Worm (Caenorhabditis elegans) whole organism, L3 larva: ENCODE results near the gene let-756.

ENCODE experiments used
- R02D3.7 ChIP-seq: fragments of 150-350 bp; optimal IDR thresholded peaks from 2 replicates; lab custom pipeline; 2014; ENCODE audit warnings: missing biosample characterization, missing genetic modification characterization
- ZK546.5 ChIP-seq: sonication (generic microtip); optimal IDR thresholded peaks from 2 replicates; lab custom pipeline; 2017; ENCODE audit warnings: missing biosample characterization, missing genetic modification characterization
- aly-2 ChIP-seq: fragments of 150-350 bp; optimal IDR thresholded peaks from 2 replicates; lab custom pipeline; 2014; ENCODE audit warnings: missing biosample characterization, missing genetic modification characterization
- ama-1 ChIP-seq: fragments of 150-350 bp; optimal IDR thresholded peaks from 2 replicates; lab custom pipeline; 2018
- ceh-28 ChIP-seq: fragments of 150-350 bp; optimal IDR thresholded peaks from 2 replicates; lab custom pipeline; 2014; ENCODE audit warnings: missing biosample characterization, missing genetic modification reagents, missing genetic modification characterization
- ceh-82 ChIP-seq: fragments of 150-350 bp; optimal IDR thresholded peaks from 2 replicates; lab custom pipeline; 2014; ENCODE audit warnings: missing biosample characterization, missing genetic modification characterization
- ceh-9 ChIP-seq: sonication (generic microtip); optimal IDR thresholded peaks from 2 replicates; lab custom pipeline; 2018; ENCODE audit warnings: missing biosample characterization, missing genetic modification characterization
- egl-27 ChIP-seq: sonication (generic microtip); optimal IDR thresholded peaks from 4 replicates; lab custom pipeline; 2017; ENCODE audit warnings: missing biosample characterization, missing genetic modification reagents, missing genetic modification characterization
- egl-5 ChIP-seq: fragments of 150-350 bp; optimal IDR thresholded peaks from 2 replicates; lab custom pipeline; 2017; ENCODE audit warnings: missing biosample characterization, missing genetic modification reagents, missing genetic modification characterization, inconsistent platforms
- elt-1 ChIP-seq: fragments of 150-350 bp; optimal IDR thresholded peaks from 2 replicates; lab custom pipeline; 2014; ENCODE audit warnings: missing biosample characterization, missing genetic modification characterization
- elt-2 ChIP-seq: sonication (generic microtip); optimal IDR thresholded peaks from 2 replicates; lab custom pipeline; 2016; ENCODE audit warnings: missing genetic modification reagents, mild to moderate bottlenecking, missing genetic modification characterization, missing compliant biosample characterization
- fkh-2 ChIP-seq: fragments of 150-350 bp; optimal IDR thresholded peaks from 2 replicates; lab custom pipeline; 2014; ENCODE audit warnings: missing biosample characterization, missing genetic modification reagents, missing genetic modification characterization
- fos-1 ChIP-seq: fragments of 150-350 bp; optimal IDR thresholded peaks from 2 replicates; lab custom pipeline; 2014; ENCODE audit warnings: missing biosample characterization, missing genetic modification characterization
- hmg-11 ChIP-seq: sonication (generic microtip); optimal IDR thresholded peaks from 2 replicates; lab custom pipeline; 2016; ENCODE audit warnings: missing genetic modification characterization, missing compliant biosample characterization
- jun-1 ChIP-seq: fragments of 150-350 bp; optimal IDR thresholded peaks from 2 replicates; lab custom pipeline; 2014; ENCODE audit warnings: missing biosample characterization, missing genetic modification reagents, missing genetic modification characterization
- lin-15B ChIP-seq: fragments of 150-350 bp; optimal IDR thresholded peaks from 2 replicates; lab custom pipeline; 2014; ENCODE audit warnings: missing biosample characterization, missing genetic modification characterization
- lin-39 ChIP-seq: fragments of 150-350 bp; optimal IDR thresholded peaks from 2 replicates; lab custom pipeline; 2018; ENCODE audit warnings: missing biosample characterization, missing genetic modification reagents, missing genetic modification characterization
- lsy-12 ChIP-seq: sonication (generic microtip); optimal IDR thresholded peaks from 2 replicates; lab custom pipeline; 2016; ENCODE audit warnings: mild to moderate bottlenecking, missing genetic modification characterization, missing compliant biosample characterization
- mdl-1 ChIP-seq: fragments of 150-350 bp; optimal IDR thresholded peaks from 2 replicates; lab custom pipeline; 2014; ENCODE audit warnings: missing biosample characterization, missing genetic modification characterization
- mml-1 ChIP-seq: fragments of 150-350 bp; sonication (generic microtip); optimal IDR thresholded peaks from 3 replicates; lab custom pipeline; 2014; ENCODE audit warnings: missing biosample characterization, missing genetic modification characterization
- nfya-1 ChIP-seq: sonication (generic microtip); optimal IDR thresholded peaks from 2 replicates; lab custom pipeline; 2017; ENCODE audit warnings: missing genetic modification characterization, mild to moderate bottlenecking, missing compliant biosample characterization, antibody characterized with exemption, moderate library complexity; ENCODE audit not compliant: insufficient read depth
- nhr-11 ChIP-seq: fragments of 150-350 bp; optimal IDR thresholded peaks from 2 replicates; lab custom pipeline; 2014; ENCODE audit warnings: missing biosample characterization, missing genetic modification characterization
- nhr-12 ChIP-seq: fragments of 150-350 bp; optimal IDR thresholded peaks from 2 replicates; lab custom pipeline; 2014; ENCODE audit warnings: missing biosample characterization, missing genetic modification characterization
- nhr-23 ChIP-seq: fragments of 150-350 bp; optimal IDR thresholded peaks from 2 replicates; lab custom pipeline; 2014; ENCODE audit warnings: missing biosample characterization, missing genetic modification reagents, missing genetic modification characterization
- nhr-25 ChIP-seq: sonication (generic microtip); optimal IDR thresholded peaks from 2 replicates; lab custom pipeline; 2017; ENCODE audit warnings: missing biosample characterization, missing genetic modification characterization
- nhr-43 ChIP-seq: sonication (generic microtip); optimal IDR thresholded peaks from 2 replicates; lab custom pipeline; 2016; ENCODE audit warnings: mild to moderate bottlenecking, missing genetic modification characterization, missing compliant biosample characterization; ENCODE audit not compliant: poor library complexity, severe bottlenecking
- nhr-76 ChIP-seq: fragments of 150-350 bp; sonication (generic microtip); optimal IDR thresholded peaks from 5 replicates; lab custom pipeline; 2014; ENCODE audit warnings: missing biosample characterization, missing genetic modification characterization
- nhr-77 ChIP-seq: fragments of 150-350 bp; optimal IDR thresholded peaks from 2 replicates; lab custom pipeline; 2014; ENCODE audit warnings: missing biosample characterization, missing genetic modification characterization
- pha-4 ChIP-seq: fragments of 150-350 bp; optimal IDR thresholded peaks from 2 replicates; lab custom pipeline; 2014; ENCODE audit warnings: missing biosample characterization, missing genetic modification reagents, missing genetic modification characterization
- pqm-1 ChIP-seq: fragments of 150-350 bp; optimal IDR thresholded peaks from 2 replicates; lab custom pipeline; 2017; ENCODE audit warnings: missing biosample characterization, missing genetic modification characterization, inconsistent platforms
- sea-2 ChIP-seq: fragments of 150-350 bp; sonication (generic microtip); optimal IDR thresholded peaks from 4 replicates; lab custom pipeline; 2014; ENCODE audit warnings: missing biosample characterization, missing genetic modification reagents, missing genetic modification characterization
- skn-1 ChIP-seq: fragments of 150-350 bp; optimal IDR thresholded peaks from 2 replicates; lab custom pipeline; 2014; ENCODE audit warnings: missing biosample characterization, missing genetic modification characterization
- snpc-4 ChIP-seq: fragments of 150-350 bp; optimal IDR thresholded peaks from 2 replicates; lab custom pipeline; 2014; ENCODE audit warnings: missing biosample characterization, missing genetic modification characterization
- unc-39 ChIP-seq: sonication (generic microtip); optimal IDR thresholded peaks from 4 replicates; lab custom pipeline; 2017; ENCODE audit warnings: missing biosample characterization, missing genetic modification characterization
- unc-62 ChIP-seq: fragments of 150-350 bp; sonication (generic microtip); optimal IDR thresholded peaks from 4 replicates; lab custom pipeline; 2014; ENCODE audit warnings: missing biosample characterization, missing genetic modification reagents, missing genetic modification characterization
- ztf-4 ChIP-seq: fragments of 150-350 bp; optimal IDR thresholded peaks from 2 replicates; lab custom pipeline; 2014; ENCODE audit warnings: missing biosample characterization, missing genetic modification characterization

Gene let-756

DNA sequence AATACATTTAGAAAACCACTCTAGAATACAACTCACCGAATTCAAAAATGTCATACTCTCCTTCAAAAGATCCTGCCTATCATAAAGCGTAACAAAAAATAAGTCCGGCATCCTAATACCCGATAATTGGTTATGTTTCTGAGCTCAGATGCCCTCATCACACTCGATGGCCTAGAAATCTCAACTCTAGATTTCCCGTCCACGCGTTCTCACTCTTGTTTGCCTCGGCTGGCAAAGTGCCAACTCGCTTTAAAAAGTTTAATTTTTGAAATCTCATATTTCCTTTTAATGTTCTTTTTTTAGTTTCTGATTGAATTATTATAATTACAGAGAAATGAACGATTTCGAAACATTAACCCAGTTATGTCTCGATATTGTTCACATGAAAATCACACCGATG is 39.2 kb upstream of the let-756 start, which contains the start of the genes C56G2.15 and thoc-2:
Gene C56G2.15 (minus strand): TSS at position 188 of the 400 bp plus-strand sequence.
Gene thoc-2 (plus strand): TSS at position 331 of the 400 bp plus-strand sequence.
- peak; percentile 4 for TF ChIP-seq nfya-1
- TF ChIP-seq pha-4 (tag; lab: Kevin White, UChicago): peak; percentile 30
- no peak for TF ChIP-seq lsy-12 (tag; lab: Kevin White, UChicago)
- no peak for TF ChIP-seq lin-15B
- peak; percentile 10 for TF ChIP-seq lin-39 (tag; lab: Kevin White, UChicago)
- TF ChIP-seq nhr-23 (tag; lab: Kevin White, UChicago): no peak
- no peak for TF ChIP-seq ceh-82
- TF ChIP-seq snpc-4 (tag; lab: Kevin White, UChicago): peak; percentile 14
- TF ChIP-seq, all 47 proteins: peak for 4

- no peak for TF ChIP-seq egl-27 (tag; lab: Kevin White, UChicago)
- no peak for TF ChIP-seq ama-1 (lab: Kevin White, UChicago)
- TF ChIP-seq mml-1: no peak
- no peak for TF ChIP-seq nhr-12 (tag; lab: Kevin White, UChicago)
- no peak for TF ChIP-seq lin-15B
- TF ChIP-seq lin-39 (tag; lab: Kevin White, UChicago): no peak
- no peak for TF ChIP-seq nhr-43 (tag; lab: Kevin White, UChicago)
- TF ChIP-seq pha-4 (tag; lab: Kevin White, UChicago): no peak
Measured at ce11 chrIII:6368524-6368923, 38.4 kb upstream of the let-756 start.

- TF ChIP-seq elt-2 (tag; lab: Kevin White, UChicago): peak; percentile 8
- TF ChIP-seq nhr-25 (tag; lab: Kevin White, UChicago): no peak
Measured at ce11 chrIII:6373850-6374474, 33.0 kb upstream of the let-756 start.

- peak; percentile 58 for TF ChIP-seq egl-5 (tag; lab: Kevin White, UChicago)
- TF ChIP-seq nfya-1: peak; percentile 97
- TF ChIP-seq lin-39 (tag; lab: Kevin White, UChicago): peak; percentile 84
- TF ChIP-seq nhr-43 (tag; lab: Kevin White, UChicago): peak; percentile 78
- TF ChIP-seq R02D3.7 (tag; lab: Kevin White, UChicago): peak; percentile 43
- no peak for TF ChIP-seq fos-1
- TF ChIP-seq nhr-25 (tag; lab: Kevin White, UChicago): peak; percentile 82
- TF ChIP-seq elt-1 (tag; lab: Kevin White, UChicago): no peak
- no peak for TF ChIP-seq nhr-77 (tag; lab: Kevin White, UChicago)
- TF ChIP-seq skn-1 (tag; lab: Kevin White, UChicago): peak; percentile 73
- TF ChIP-seq unc-62 (GFP tag; lab: Kevin White, UChicago): no peak
- peak; percentile 52 for TF ChIP-seq hmg-11 (tag; lab: Kevin White, UChicago)
- TF ChIP-seq ceh-9 (tag; lab: Kevin White, UChicago): no peak
- TF ChIP-seq fkh-2 (tag; lab: Kevin White, UChicago): no peak
- peak; percentile 40 for TF ChIP-seq nhr-11 (tag; lab: Kevin White, UChicago)
- TF ChIP-seq pqm-1: peak; percentile 34
- no peak for TF ChIP-seq nhr-76 (tag; lab: Kevin White, UChicago)
- TF ChIP-seq elt-2 (tag; lab: Kevin White, UChicago): peak; percentile 51
- peak; percentile 83 for TF ChIP-seq lin-15B
- TF ChIP-seq ceh-28 (tag; lab: Kevin White, UChicago): peak; percentile 50
- no peak for TF ChIP-seq aly-2 (tag; lab: Kevin White, UChicago)
- no peak for TF ChIP-seq unc-39
- peak; percentile 92 for TF ChIP-seq nhr-23 (tag; lab: Kevin White, UChicago)
- no peak for TF ChIP-seq ceh-82
- TF ChIP-seq nhr-12 (tag; lab: Kevin White, UChicago): no peak
- TF ChIP-seq lsy-12 (tag; lab: Kevin White, UChicago): no peak
- no peak for TF ChIP-seq egl-27 (tag; lab: Kevin White, UChicago)
- TF ChIP-seq sea-2 (GFP tag; lab: Kevin White, UChicago): no peak
- no peak for TF ChIP-seq mdl-1 (tag; lab: Kevin White, UChicago)
- no peak for TF ChIP-seq mml-1
- no peak for TF ChIP-seq ZK546.5
- TF ChIP-seq pha-4 (tag; lab: Kevin White, UChicago): peak; percentile 94
- TF ChIP-seq jun-1 (tag; lab: Kevin White, UChicago): no peak
- TF ChIP-seq snpc-4 (tag; lab: Kevin White, UChicago): no peak
- TF ChIP-seq ztf-4 (tag; lab: Kevin White, UChicago): no peak
Measured at ce11 chrIII:6374947-6375415, 31.9 kb upstream of the let-756 start, which contains the start of the genes rps-13 and nfx-1. rps-13 (minus strand) TSS chrIII:6374997. nfx-1 (plus strand) TSS chrIII:6375379.
